Worm (Caenorhabditis elegans): Measurements from ENCODE around the gene srbc-24.

ce11 chrV:2105976-2106375 is 45.6 kb upstream of the srbc-24 start, which contains the start of gene F22F7.4:
- no peak for TF ChIP-seq hlh-26 (GFP tag; conservative IDR thresholded peaks at IDR 0.05)
- TF ChIP-seq F37B4.10 (GFP tag; IDR thresholded peaks at IDR 0.05) = no peak
- TF ChIP-seq lsl-1 (GFP tag; optimal IDR thresholded peaks at IDR 0.05) = no peak
- TF ChIP-seq ets-4 (GFP tag; optimal IDR thresholded peaks at IDR 0.05) = no peak
- no peak for TF ChIP-seq nhr-120 (GFP tag; IDR thresholded peaks at IDR 0.05)
- no peak for TF ChIP-seq F55B11.4 (tag; optimal IDR thresholded peaks at IDR 0.05; ENCODE audit: borderline replicate concordance, insufficient read depth)
- no peak for TF ChIP-seq efl-1 (GFP tag; optimal IDR thresholded peaks at IDR 0.05)
